Worm (Caenorhabditis elegans) whole organism, midembryonic: Measurements from ENCODE around the gene F57G4.10.
"Not testable (repeated sequence)": the region's sequence is repeated elsewhere in the genome, so short reads cannot be mapped to it uniquely, and the experiment has no call there.

Source experiments
- T22C8.4 ChIP-seq: fragments of 200-800 bp; sonication (Bioruptor generic); IDR thresholded peaks from 2 replicates; pipeline ENCODE4 v1.3.6; 2022; ENCODE audit warnings: missing genetic modification characterization, missing compliant biosample characterization
- cog-1 ChIP-seq: sonication (generic microtip); optimal IDR thresholded peaks from 2 replicates; lab custom pipeline; 2016; ENCODE audit warnings: missing genetic modification characterization, missing compliant biosample characterization
- flt-1 ChIP-seq: fragments of 200-800 bp; sonication (Bioruptor generic); IDR thresholded peaks from 2 replicates; pipeline ENCODE4 v1.3.6; 2022; ENCODE audit warnings: missing genetic modification characterization, missing compliant biosample characterization
- klf-2 ChIP-seq: fragments of 200-800 bp; sonication (Bioruptor generic); conservative IDR thresholded peaks from 2 replicates; pipeline ENCODE4 v1.3.6; 2022; ENCODE audit warnings: missing genetic modification reagents, missing genetic modification characterization, missing compliant biosample characterization
- med-1 ChIP-seq: sonication (generic microtip); optimal IDR thresholded peaks from 2 replicates; lab custom pipeline; 2017; ENCODE audit warnings: missing genetic modification characterization, mild to moderate bottlenecking, missing compliant biosample characterization, antibody characterized with exemption, missing genetic modification reagents; ENCODE audit not compliant: insufficient read depth
- ref-1 ChIP-seq: fragments of 200-800 bp; sonication (Bioruptor generic); conservative IDR thresholded peaks from 2 replicates; pipeline ENCODE4 v1.3.6; 2022; ENCODE audit warnings: missing genetic modification reagents, missing genetic modification characterization, missing compliant biosample characterization
- tab-1 ChIP-seq: fragments of 200-800 bp; sonication (Bioruptor generic); IDR thresholded peaks from 2 replicates; pipeline ENCODE4 v1.3.6; 2022; ENCODE audit warnings: missing genetic modification characterization, missing compliant biosample characterization
- ztf-23 ChIP-seq: fragments of 200-800 bp; sonication (Bioruptor generic); IDR thresholded peaks from 2 replicates; pipeline ENCODE4 v1.3.6; 2022; ENCODE audit warnings: missing genetic modification reagents, missing genetic modification characterization, missing compliant biosample characterization
- ztf-29 ChIP-seq: fragments of 200-800 bp; sonication (Bioruptor generic); IDR thresholded peaks from 2 replicates; pipeline ENCODE4 v1.3.6; 2022; ENCODE audit warnings: missing genetic modification reagents, missing genetic modification characterization, missing compliant biosample characterization

Gene F57G4.10

DNA sequence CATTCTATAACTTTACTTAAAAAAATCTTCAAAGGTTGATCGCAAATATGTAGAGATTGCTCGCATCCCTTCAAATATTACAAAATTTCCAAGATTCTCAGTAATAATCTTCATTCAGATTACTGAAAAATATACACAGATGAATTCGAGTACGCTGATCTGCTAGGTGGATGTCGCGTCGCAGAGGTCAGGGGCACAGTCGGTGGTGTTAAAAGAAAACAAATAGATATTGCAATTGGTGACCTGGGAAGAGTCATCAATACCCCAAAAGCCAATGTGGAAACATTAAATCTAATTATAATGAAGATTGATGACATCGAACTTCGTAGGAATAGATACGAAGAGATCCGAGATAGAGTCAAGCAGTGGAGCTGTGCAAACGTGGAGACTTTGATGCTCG, at the start of gene F57G4.10:
F57G4.10 (plus strand) TSS at position 301 of the 400 bp plus-strand sequence.
- TF ChIP-seq klf-2 (no peak), ref-1 (no peak), flt-1 (GFP tag; lab: Robert Waterston, UW) (no peak), ztf-23 (GFP tag; lab: Robert Waterston, UW) (no peak), tab-1 (no peak), ztf-29 (no peak), med-1 (GFP tag; lab: Kevin White, UChicago) (no peak), cog-1 (tag; lab: Kevin White, UChicago) (no peak), T22C8.4 (no peak)

DNA sequence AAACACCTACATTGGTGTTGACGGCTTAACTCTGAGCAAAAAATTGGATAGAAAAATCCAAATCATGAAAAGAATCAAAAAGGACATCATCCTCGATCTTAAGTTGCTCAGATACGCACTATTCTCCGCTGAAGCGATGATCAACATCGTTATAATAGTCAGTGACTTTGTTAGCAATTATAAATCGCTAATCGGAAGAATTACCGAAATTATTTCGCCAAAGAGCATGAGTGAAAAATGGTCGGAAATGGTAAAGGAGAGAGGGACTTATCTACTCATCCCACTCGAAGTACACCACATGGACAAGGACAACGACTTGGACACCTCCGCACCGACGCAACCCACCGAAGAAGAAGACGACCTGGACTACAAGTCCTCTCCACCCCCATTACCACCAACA, 48.6 kb upstream of the F57G4.10 start:
- TF ChIP-seq cog-1 (tag; lab: Kevin White, UChicago), result no peak
- no peak for TF ChIP-seq med-1 (GFP tag; lab: Kevin White, UChicago)
- TF ChIP-seq tab-1, result no peak
- TF ChIP-seq ztf-29, result no peak
- no peak for TF ChIP-seq ztf-23 (GFP tag; lab: Robert Waterston, UW)
- TF ChIP-seq flt-1 (GFP tag; lab: Robert Waterston, UW), result no peak
- no peak for TF ChIP-seq klf-2
- TF ChIP-seq T22C8.4, result no peak
- no peak for TF ChIP-seq ref-1

- TF ChIP-seq cog-1 (tag; lab: Kevin White, UChicago); tab-1; ref-1: not testable (repeated sequence)
Measured at ce11 chrV:17584352-17584843, 44.3 kb upstream of the F57G4.10 start, which contains the start of gene fbxa-133. fbxa-133 (plus strand) TSS chrV:17584793.

- TF ChIP-seq ref-1 (no peak), klf-2 (no peak), cog-1 (tag; lab: Kevin White, UChicago) (no peak), ztf-23 (GFP tag; lab: Robert Waterston, UW) (no peak), T22C8.4 (no peak), med-1 (GFP tag; lab: Kevin White, UChicago) (no peak), ztf-29 (no peak), flt-1 (GFP tag; lab: Robert Waterston, UW) (no peak)
Measured at ce11 chrV:17595691-17596090, 33.0 kb upstream of the F57G4.10 start.

ce11 chrV:17598810-17599209, 29.9 kb upstream of the F57G4.10 start, which contains the start of gene Y6G8.2:
Y6G8.2 (minus strand) TSS chrV:17598956.
- TF ChIP-seq ref-1 (no peak), T22C8.4 (no peak), tab-1 (no peak), med-1 (GFP tag; lab: Kevin White, UChicago) (no peak), ztf-29 (no peak), cog-1 (tag; lab: Kevin White, UChicago) (no peak), klf-2 (no peak), flt-1 (GFP tag; lab: Robert Waterston, UW) (no peak), ztf-23 (GFP tag; lab: Robert Waterston, UW) (no peak)

DNA sequence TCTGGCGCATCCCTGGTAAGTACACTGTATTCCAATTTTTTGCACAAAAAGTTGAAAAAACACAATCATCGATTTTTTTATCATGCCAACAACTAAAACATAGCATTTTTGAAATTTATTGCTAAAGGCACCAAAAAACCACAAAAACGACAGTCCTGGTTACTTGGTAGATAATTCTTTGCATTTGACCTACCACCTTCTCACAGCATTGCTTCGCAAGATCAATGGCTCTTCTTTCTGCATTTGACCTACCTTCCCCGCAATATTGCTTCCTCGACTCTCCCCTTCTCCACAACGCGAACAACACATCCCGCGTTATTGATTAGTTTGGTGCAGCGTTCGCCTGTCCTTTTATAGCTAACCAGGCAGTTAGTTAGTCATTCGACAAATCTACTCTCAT, 27.1 kb upstream of the F57G4.10 start, which contains the start of gene ztf-25:
ztf-25 (plus strand) TSS at position 301 of the 400 bp plus-strand sequence.
- TF ChIP-seq flt-1 (GFP tag; lab: Robert Waterston, UW), result no peak
- no peak for TF ChIP-seq tab-1
- TF ChIP-seq cog-1 (tag; lab: Kevin White, UChicago), result no peak
- TF ChIP-seq med-1 (GFP tag; lab: Kevin White, UChicago), result no peak
- no peak for TF ChIP-seq T22C8.4
- no peak for TF ChIP-seq klf-2
- TF ChIP-seq ztf-23 (GFP tag; lab: Robert Waterston, UW), result no peak
- TF ChIP-seq ref-1, result no peak
- TF ChIP-seq ztf-29, result no peak

DNA sequence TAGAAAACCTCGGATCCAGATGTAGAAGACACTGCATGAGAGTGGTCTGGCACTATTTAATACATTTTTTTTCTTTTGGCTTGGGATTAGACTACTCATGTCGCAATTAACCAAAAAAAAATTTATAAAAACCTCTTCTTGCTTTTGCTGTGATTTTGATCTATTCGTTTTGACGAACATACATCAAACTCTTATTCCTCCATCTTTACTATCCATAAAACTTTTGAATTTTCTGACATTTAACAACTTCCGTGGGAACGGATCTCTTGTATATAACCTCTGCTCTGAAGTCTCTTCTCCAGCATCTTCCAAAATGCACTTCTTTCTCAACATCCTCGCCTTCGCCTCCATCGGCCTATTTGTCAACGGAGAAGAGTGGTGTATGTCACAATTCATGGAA, 22.6 kb upstream of the F57G4.10 start, which contains the start of gene Y6G8.16:
Y6G8.16 (plus strand) TSS at position 301 of the 400 bp plus-strand sequence.
- not testable (repeated sequence) for TF ChIP-seq T22C8.4; ztf-23 (GFP tag; lab: Robert Waterston, UW); cog-1 (tag; lab: Kevin White, UChicago)

ce11 chrV:17607797-17608196, 20.9 kb upstream of the F57G4.10 start, which contains the start of gene srz-91:
srz-91 (plus strand) TSS chrV:17608097.
- no peak for TF ChIP-seq T22C8.4
- no peak for TF ChIP-seq tab-1
- no peak for TF ChIP-seq ref-1
- no peak for TF ChIP-seq flt-1 (GFP tag; lab: Robert Waterston, UW)
- TF ChIP-seq klf-2, result no peak
- no peak for TF ChIP-seq cog-1 (tag; lab: Kevin White, UChicago)
- no peak for TF ChIP-seq ztf-29
- no peak for TF ChIP-seq ztf-23 (GFP tag; lab: Robert Waterston, UW)
- TF ChIP-seq med-1 (GFP tag; lab: Kevin White, UChicago), result no peak

ce11 chrV:17610503-17610902, 18.2 kb upstream of the F57G4.10 start, which contains the start of gene Y6G8.15:
Y6G8.15 (minus strand) TSS chrV:17610603.
- TF ChIP-seq ztf-29; med-1 (GFP tag; lab: Kevin White, UChicago); cog-1 (tag; lab: Kevin White, UChicago): not testable (repeated sequence)

DNA sequence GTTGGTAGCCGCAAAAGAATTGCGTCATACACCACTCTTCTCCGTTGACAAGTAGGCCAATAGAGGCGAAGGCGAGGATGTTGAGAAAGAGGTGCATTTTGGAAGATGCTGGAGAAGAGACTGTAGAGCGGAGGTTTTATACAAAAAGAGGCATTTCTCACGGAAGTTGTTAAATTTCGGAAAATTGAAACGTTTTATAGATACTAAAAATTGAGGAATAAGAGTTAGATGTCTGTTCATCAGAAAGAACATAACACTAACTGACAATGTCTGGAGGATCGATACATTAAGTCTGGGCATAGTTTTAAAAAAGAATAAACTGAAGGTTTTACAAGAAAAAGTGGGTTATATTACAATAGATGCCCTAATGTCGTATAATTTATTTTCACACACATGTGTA, 14.4 kb upstream of the F57G4.10 start, which contains the start of gene Y6G8.14:
Y6G8.14 (minus strand) TSS at position 101 of the 400 bp plus-strand sequence.
- no peak for TF ChIP-seq T22C8.4
- no peak for TF ChIP-seq flt-1 (GFP tag; lab: Robert Waterston, UW)
- no peak for TF ChIP-seq med-1 (GFP tag; lab: Kevin White, UChicago)
- no peak for TF ChIP-seq klf-2
- TF ChIP-seq ztf-29, result no peak
- no peak for TF ChIP-seq tab-1
- no peak for TF ChIP-seq ztf-23 (GFP tag; lab: Robert Waterston, UW)
- no peak for TF ChIP-seq ref-1
- no peak for TF ChIP-seq cog-1 (tag; lab: Kevin White, UChicago)
